Fruit fly (Drosophila melanogaster): ENCODE measurements around the gene stwl.

DNA sequence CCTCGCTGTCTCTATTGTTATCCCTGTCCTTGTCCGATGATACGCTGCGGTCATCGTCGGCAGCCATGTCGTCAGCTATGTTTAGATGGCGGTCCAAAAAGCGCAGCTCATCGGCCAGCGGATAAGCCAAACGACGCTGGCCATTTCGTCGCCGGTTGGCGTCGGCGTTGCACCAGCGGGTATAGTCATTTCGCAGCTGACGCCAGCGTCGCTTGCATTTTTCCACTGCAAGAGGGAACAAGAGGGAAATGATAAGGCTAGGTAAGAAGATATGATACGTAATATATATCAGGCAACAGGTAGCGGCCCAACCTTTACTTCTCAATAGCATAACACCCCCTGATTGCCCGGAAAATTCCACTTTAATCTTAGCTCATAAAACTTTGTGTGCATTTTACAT lies 3.1 kb downstream of the stwl start:
- TF ChIP-seq pan (optimal IDR thresholded peaks at IDR 0.05): no peak
- no peak for TF ChIP-seq foxo (GFP tag; optimal IDR thresholded peaks at IDR 0.05)

Measured in whole organism, wandering third instar larva.